Worm (Caenorhabditis elegans): ENCODE measurements around the gene bas-1.

ce11 chrIII:5632426-5632976, 20.4 kb downstream of the bas-1 start:
- TF ChIP-seq elt-3 (tag; optimal IDR thresholded peaks at IDR 0.05) (no peak), lin-13 (tag; optimal IDR thresholded peaks at IDR 0.05) (no peak), unc-62 (GFP tag; optimal IDR thresholded peaks at IDR 0.05) (no peak), ceh-43 (GFP tag; optimal IDR thresholded peaks at IDR 0.05) (no peak), ztf-11 (tag; optimal IDR thresholded peaks at IDR 0.05) (no peak), snpc-4 (tag; optimal IDR thresholded peaks at IDR 0.05) (no peak)
